Fruit fly (Drosophila melanogaster) whole organism, adult: ENCODE data around the gene Mtr3.

Experiments
- CG11617 ChIP-seq: fragments of 200-800 bp; sonication (Bioruptor generic); optimal IDR thresholded peaks from 2 replicates; lab custom pipeline; 2017; ENCODE audit warnings: mild to moderate bottlenecking, missing biosample characterization, missing genetic modification reagents, missing genetic modification characterization
- CG12768 ChIP-seq: fragments of 200-800 bp; sonication (Bioruptor generic); optimal IDR thresholded peaks from 2 replicates; lab custom pipeline; 2017; ENCODE audit warnings: missing biosample characterization, missing genetic modification characterization, mild to moderate bottlenecking, moderate library complexity, missing genetic modification reagents
- CG33017 ChIP-seq: fragments of 200-800 bp; sonication (Bioruptor generic); optimal IDR thresholded peaks from 2 replicates; lab custom pipeline; 2018; ENCODE audit warnings: missing biosample characterization, mild to moderate bottlenecking, missing genetic modification characterization, moderate library complexity
- CG5204 ChIP-seq: fragments of 200-800 bp; sonication (Bioruptor generic); optimal IDR thresholded peaks from 2 replicates; lab custom pipeline; 2016; ENCODE audit warnings: missing biosample characterization, missing genetic modification characterization
- CG7101 ChIP-seq: fragments of 200-800 bp; sonication (Bioruptor generic); optimal IDR thresholded peaks from 2 replicates; lab custom pipeline; 2018; ENCODE audit warnings: missing biosample characterization, mild to moderate bottlenecking, missing genetic modification characterization, moderate library complexity
- Crg-1 ChIP-seq: fragments of 200-800 bp; sonication (Bioruptor generic); optimal IDR thresholded peaks from 2 replicates; lab custom pipeline; 2016; ENCODE audit warnings: missing biosample characterization, missing genetic modification characterization
- Mnt ChIP-seq: fragments of 200-800 bp; sonication (Bioruptor generic); optimal IDR thresholded peaks from 2 replicates; lab custom pipeline; 2016; ENCODE audit warnings: missing biosample characterization, mild to moderate bottlenecking, missing genetic modification characterization
- bab1 ChIP-seq: fragments of 200-800 bp; sonication (Bioruptor generic); optimal IDR thresholded peaks from 3 replicates; lab custom pipeline; 2019; ENCODE audit warnings: missing biosample characterization, mild to moderate bottlenecking, missing genetic modification characterization, moderate library complexity
- cic ChIP-seq: fragments of 200-800 bp; sonication (Bioruptor generic); optimal IDR thresholded peaks from 2 replicates; lab custom pipeline; 2017; ENCODE audit warnings: missing biosample characterization, mild to moderate bottlenecking, missing genetic modification characterization, moderate library complexity
- kay ChIP-seq: fragments of 200-800 bp; sonication (Bioruptor generic); peaks from one replicate; lab custom pipeline; 2016; ENCODE audit warnings: missing biosample characterization, missing genetic modification characterization, borderline replicate concordance
- ovo ChIP-seq: fragments of 200-800 bp; sonication (Bioruptor generic); optimal IDR thresholded peaks from 2 replicates; lab custom pipeline; 2016; ENCODE audit warnings: missing biosample characterization, missing genetic modification characterization
- pad ChIP-seq: fragments of 200-800 bp; sonication (Bioruptor generic); optimal IDR thresholded peaks from 3 replicates; lab custom pipeline; 2017; ENCODE audit warnings: missing biosample characterization, missing genetic modification characterization, mild to moderate bottlenecking, moderate library complexity, missing genetic modification reagents
- toe ChIP-seq: fragments of 200-800 bp; sonication (Bioruptor generic); optimal IDR thresholded peaks from 2 replicates; lab custom pipeline; 2016; ENCODE audit warnings: missing biosample characterization, missing genetic modification characterization

DNA sequence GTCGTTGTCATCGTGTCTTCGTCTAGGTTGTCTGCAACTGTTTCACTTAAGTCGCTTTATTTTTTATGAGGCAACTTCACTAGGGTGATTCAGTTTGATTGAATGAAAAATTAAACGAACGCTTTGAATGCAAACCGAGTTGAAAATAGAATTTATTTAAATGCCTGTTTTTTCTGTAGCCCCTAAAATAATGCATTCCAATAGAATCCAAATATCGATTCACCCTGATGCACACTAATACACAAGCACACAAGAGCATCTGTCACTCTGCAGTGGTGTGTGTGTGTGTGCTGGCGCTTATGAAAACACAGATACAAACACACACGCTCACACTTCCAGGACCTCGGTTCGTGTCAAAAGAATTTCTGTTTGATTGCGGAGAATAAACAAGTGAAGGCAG is 48.3 kb upstream of the Mtr3 start:
- TF ChIP-seq CG33017 (tag; lab: Kevin White, UChicago) (no peak), toe (GFP tag; lab: Kevin White, UChicago) (no peak), CG12768 (GFP tag; lab: Kevin White, UChicago) (no peak), ovo (GFP tag; lab: Kevin White, UChicago) (no peak), cic (GFP tag; lab: Kevin White, UChicago) (no peak), Mnt (GFP tag; lab: Kevin White, UChicago) (no peak), bab1 (GFP tag; lab: Kevin White, UChicago) (no peak), CG7101 (tag; lab: Kevin White, UChicago) (no peak), CG11617 (no peak), CG5204 (GFP tag; lab: Kevin White, UChicago) (no peak), pad (GFP tag; lab: Kevin White, UChicago) (no peak), Crg-1 (GFP tag; lab: Kevin White, UChicago) (no peak), kay (GFP tag; lab: Kevin White, UChicago) (no peak)
